Worm (Caenorhabditis elegans): Measurements from ENCODE around the gene M28.10.

Gene M28.10

ce11 chrII:10684954-10685353, 37.6 kb downstream of the M28.10 start:
- TF ChIP-seq ceh-27 (GFP tag; optimal IDR thresholded peaks at IDR 0.05) (no peak), hrde-1 (tag; optimal IDR thresholded peaks at IDR 0.05; ENCODE audit: borderline replicate concordance) (no peak), ztf-6 (GFP tag; IDR thresholded peaks at IDR 0.05) (no peak), ccch-3 (GFP tag; optimal IDR thresholded peaks at IDR 0.05) (no peak), bed-2 (GFP tag; IDR thresholded peaks at IDR 0.05) (no peak), pha-4 (tag; optimal IDR thresholded peaks at IDR 0.05) (no peak), repo-1 (tag; optimal IDR thresholded peaks at IDR 0.05) (no peak), ekl-4 (GFP tag; IDR thresholded peaks at IDR 0.05) (no peak), tbx-9 (tag; optimal IDR thresholded peaks at IDR 0.05; ENCODE audit: borderline replicate concordance) (no peak), atf-7 (tag; optimal IDR thresholded peaks at IDR 0.05) (no peak), tbp1 (GFP tag; optimal IDR thresholded peaks at IDR 0.05) (no peak), Y53F4B.3 (GFP tag; IDR thresholded peaks at IDR 0.05) (no peak), Y56A3A.18 (GFP tag; IDR thresholded peaks at IDR 0.05) (no peak), dpff-1 (tag; optimal IDR thresholded peaks at IDR 0.05) (no peak), Y79H2A.3 (GFP tag; conservative IDR thresholded peaks at IDR 0.05) (no peak), T07F8.4 (tag; optimal IDR thresholded peaks at IDR 0.05) (no peak), C17E4.6 (GFP tag; IDR thresholded peaks at IDR 0.05) (no peak), madf-3 (GFP tag; IDR thresholded peaks at IDR 0.05) (no peak), hmg-20 (GFP tag; IDR thresholded peaks at IDR 0.05) (no peak)

ce11 chrII:10693655-10694054, 46.3 kb downstream of the M28.10 start, which contains the start of gene gbh-1:
gbh-1 (minus strand) TSS chrII:10693803.
- no peak for TF ChIP-seq repo-1 (tag; optimal IDR thresholded peaks at IDR 0.05)
- TF ChIP-seq nhr-80 (tag; optimal IDR thresholded peaks at IDR 0.05) = peak; percentile 26
- no peak for TF ChIP-seq nhr-120 (GFP tag; IDR thresholded peaks at IDR 0.05)
- no peak for TF ChIP-seq T26A5.8 (tag; optimal IDR thresholded peaks at IDR 0.05)
- TF ChIP-seq hmg-1.2 (GFP tag; IDR thresholded peaks at IDR 0.05) = 0 out of 2 replicates have a peak, but pooled peaks have one; percentile 8
- no peak for TF ChIP-seq ztf-26 (tag; optimal IDR thresholded peaks at IDR 0.05)

ce11 chrII:10694713-10695112, 47.4 kb downstream of the M28.10 start, which contains the start of gene lgc-57:
lgc-57 (plus strand) TSS chrII:10695013.
- TF ChIP-seq B0019.2 (GFP tag; conservative IDR thresholded peaks at IDR 0.05) (no peak), akir-1 (GFP tag; optimal IDR thresholded peaks at IDR 0.05) (no peak)

- TF ChIP-seq lin-26 (GFP tag; IDR thresholded peaks at IDR 0.05) (no peak), T26A5.8 (tag; optimal IDR thresholded peaks at IDR 0.05) (no peak), mel-28 (tag; optimal IDR thresholded peaks at IDR 0.05; ENCODE audit: borderline replicate concordance) (no peak), sea-2 (GFP tag; IDR thresholded peaks at IDR 0.05) (no peak)
Observed at ce11 chrII:10696060-10696459, 48.7 kb downstream of the M28.10 start.
